Fruit fly (Drosophila melanogaster): ENCODE data around the gene msd5.

Gene msd5

dm6 chr3L:1376014-1376745, 43.2 kb upstream of the msd5 start:
- TF ChIP-seq CG4496 (GFP tag; IDR thresholded peaks at IDR 0.05): peak; percentile 87
- peak; percentile 46; the same call in 1 of the 2 replicates for TF ChIP-seq CG12605 (GFP tag; IDR thresholded peaks at IDR 0.05)
- TF ChIP-seq CG10348 (GFP tag; IDR thresholded peaks at IDR 0.05): no peak
- TF ChIP-seq Pif1A (GFP tag; optimal IDR thresholded peaks at IDR 0.05): peak; percentile 74
- TF ChIP-seq CG34367 (tag; optimal IDR thresholded peaks at IDR 0.05): peak; percentile 57
- TF ChIP-seq Ets98B (GFP tag; IDR thresholded peaks at IDR 0.05): peak; percentile 85
- no peak for TF ChIP-seq D1 (tag; optimal IDR thresholded peaks at IDR 0.05)
- TF ChIP-seq rn (GFP tag; IDR thresholded peaks at IDR 0.05): 0 out of 2 replicates have a peak, but pooled peaks have one; percentile 12
- peak; percentile 57 for TF ChIP-seq CG15710 (tag; optimal IDR thresholded peaks at IDR 0.05)
- TF ChIP-seq Snoo (tag; optimal IDR thresholded peaks at IDR 0.05): no peak
- TF ChIP-seq CG13204 (GFP tag; optimal IDR thresholded peaks at IDR 0.05): peak; percentile 29
- peak; percentile 70 for TF ChIP-seq CG17806 (tag; optimal IDR thresholded peaks at IDR 0.05)
- peak; percentile 72 for TF ChIP-seq CG8301 (tag; optimal IDR thresholded peaks at IDR 0.05)
- TF ChIP-seq Pif1B (GFP tag; optimal IDR thresholded peaks at IDR 0.05): peak; percentile 61
- peak; percentile 80; the same call in 1 of the 2 replicates for TF ChIP-seq CG32121 (GFP tag; IDR thresholded peaks at IDR 0.05)
- peak; percentile 82 for TF ChIP-seq CG14655 (GFP tag; optimal IDR thresholded peaks at IDR 0.05)
- peak; percentile 28 for TF ChIP-seq gl (tag; optimal IDR thresholded peaks at IDR 0.05)
- peak; percentile 84 for TF ChIP-seq fd96Ca (GFP tag; IDR thresholded peaks at IDR 0.05)
- TF ChIP-seq EcR (GFP tag; optimal IDR thresholded peaks at IDR 0.05): no peak
- peak; percentile 69 for TF ChIP-seq CG8159 (tag; optimal IDR thresholded peaks at IDR 0.05)
- TF ChIP-seq CG9948 (tag; optimal IDR thresholded peaks at IDR 0.05): peak; percentile 42

dm6 chr3L:1374438-1375133, 41.6 kb upstream of the msd5 start:
- no peak for TF ChIP-seq EcR (GFP tag; optimal IDR thresholded peaks at IDR 0.05)
- TF ChIP-seq CG15710 (tag; optimal IDR thresholded peaks at IDR 0.05): peak; percentile 49
- TF ChIP-seq CG4496 (GFP tag; IDR thresholded peaks at IDR 0.05): peak; percentile 85
- no peak for TF ChIP-seq gl (tag; optimal IDR thresholded peaks at IDR 0.05)
- no peak for TF ChIP-seq CG13204 (GFP tag; optimal IDR thresholded peaks at IDR 0.05)
- TF ChIP-seq fd96Ca (GFP tag; IDR thresholded peaks at IDR 0.05): peak; percentile 77
- peak; percentile 54; the same call in 1 of the 2 replicates for TF ChIP-seq CG10348 (GFP tag; IDR thresholded peaks at IDR 0.05)
- TF ChIP-seq CG8159 (tag; optimal IDR thresholded peaks at IDR 0.05): peak; percentile 34
- no peak for TF ChIP-seq D1 (tag; optimal IDR thresholded peaks at IDR 0.05)
- peak; percentile 55 for TF ChIP-seq Pif1A (GFP tag; optimal IDR thresholded peaks at IDR 0.05)
- TF ChIP-seq CG12605 (GFP tag; IDR thresholded peaks at IDR 0.05): peak; percentile 16; the same call in 1 of the 2 replicates
- peak; percentile 34 for TF ChIP-seq CG14655 (GFP tag; optimal IDR thresholded peaks at IDR 0.05)
- TF ChIP-seq CG17806 (tag; optimal IDR thresholded peaks at IDR 0.05): no peak
- TF ChIP-seq CG32121 (GFP tag; IDR thresholded peaks at IDR 0.05): peak; percentile 86
- peak; percentile 65 for TF ChIP-seq Ets98B (GFP tag; IDR thresholded peaks at IDR 0.05)
- TF ChIP-seq CG9948 (tag; optimal IDR thresholded peaks at IDR 0.05): peak; percentile 35
- TF ChIP-seq Snoo (tag; optimal IDR thresholded peaks at IDR 0.05): peak; percentile 45
- TF ChIP-seq CG34367 (tag; optimal IDR thresholded peaks at IDR 0.05): peak; percentile 47
- TF ChIP-seq Pif1B (GFP tag; optimal IDR thresholded peaks at IDR 0.05): no peak
- TF ChIP-seq rn (GFP tag; IDR thresholded peaks at IDR 0.05): 0 out of 2 replicates have a peak, but pooled peaks have one; percentile 44
- TF ChIP-seq CG8301 (tag; optimal IDR thresholded peaks at IDR 0.05): peak; percentile 44

- TF ChIP-seq Snoo (tag; optimal IDR thresholded peaks at IDR 0.05) (no peak), CG8301 (tag; optimal IDR thresholded peaks at IDR 0.05) (peak; percentile 9), CG32121 (GFP tag; IDR thresholded peaks at IDR 0.05) (peak; percentile 83), D1 (tag; optimal IDR thresholded peaks at IDR 0.05) (no peak), gl (tag; optimal IDR thresholded peaks at IDR 0.05) (no peak), Pif1B (GFP tag; optimal IDR thresholded peaks at IDR 0.05) (no peak), CG34367 (tag; optimal IDR thresholded peaks at IDR 0.05) (no peak), CG15710 (tag; optimal IDR thresholded peaks at IDR 0.05) (peak; percentile 20), CG8159 (tag; optimal IDR thresholded peaks at IDR 0.05) (peak; percentile 25), Pif1A (GFP tag; optimal IDR thresholded peaks at IDR 0.05) (peak; percentile 36), CG12605 (GFP tag; IDR thresholded peaks at IDR 0.05) (peak; percentile 46; the same call in 1 of the 2 replicates), CG10348 (GFP tag; IDR thresholded peaks at IDR 0.05) (no peak), Ets98B (GFP tag; IDR thresholded peaks at IDR 0.05) (peak; percentile 69), CG14655 (GFP tag; optimal IDR thresholded peaks at IDR 0.05) (peak; percentile 6), EcR (GFP tag; optimal IDR thresholded peaks at IDR 0.05) (no peak), CG13204 (GFP tag; optimal IDR thresholded peaks at IDR 0.05) (no peak), CG17806 (tag; optimal IDR thresholded peaks at IDR 0.05) (peak; percentile 14), CG9948 (tag; optimal IDR thresholded peaks at IDR 0.05) (no peak), fd96Ca (GFP tag; IDR thresholded peaks at IDR 0.05) (peak; percentile 72; the same call in 2 of the 3 replicates), CG4496 (GFP tag; IDR thresholded peaks at IDR 0.05) (0 out of 3 replicates have a peak, but pooled peaks have one; percentile 28), rn (GFP tag; IDR thresholded peaks at IDR 0.05) (no peak)
Measured at dm6 chr3L:1370939-1371338, 38.0 kb upstream of the msd5 start.

dm6 chr3L:1370099-1370678, 37.2 kb upstream of the msd5 start, which contains the start of gene ru:
Gene ru (plus strand): TSS chr3L:1370628.
- TF ChIP-seq CG13204 (GFP tag; optimal IDR thresholded peaks at IDR 0.05) (peak; percentile 34), CG34367 (tag; optimal IDR thresholded peaks at IDR 0.05) (no peak), CG4496 (GFP tag; IDR thresholded peaks at IDR 0.05) (peak; percentile 24; the same call in 1 of the 3 replicates)
